Worm (Caenorhabditis elegans) whole organism, L3 larva: ENCODE results near the gene dsl-2.
A peak's percentile ranks its signal among the peaks of the same experiment; 100 is the strongest.

ENCODE experiments used
- ZK546.5 ChIP-seq: sonication (generic microtip); optimal IDR thresholded peaks from 2 replicates; lab custom pipeline; 2017; ENCODE audit warnings: missing biosample characterization, missing genetic modification characterization
- ama-1 ChIP-seq: fragments of 150-350 bp; optimal IDR thresholded peaks from 2 replicates; lab custom pipeline; 2018
- ceh-16 ChIP-seq: sonication (generic microtip); optimal IDR thresholded peaks from 2 replicates; lab custom pipeline; 2017; ENCODE audit warnings: missing biosample characterization, missing genetic modification characterization
- ceh-28 ChIP-seq: fragments of 150-350 bp; optimal IDR thresholded peaks from 2 replicates; lab custom pipeline; 2014; ENCODE audit warnings: missing biosample characterization, missing genetic modification reagents, missing genetic modification characterization
- ceh-82 ChIP-seq: fragments of 150-350 bp; optimal IDR thresholded peaks from 2 replicates; lab custom pipeline; 2014; ENCODE audit warnings: missing biosample characterization, missing genetic modification characterization
- ceh-9 ChIP-seq: sonication (generic microtip); optimal IDR thresholded peaks from 2 replicates; lab custom pipeline; 2018; ENCODE audit warnings: missing biosample characterization, missing genetic modification characterization
- daf-12 ChIP-seq: fragments of 150-350 bp; optimal IDR thresholded peaks from 2 replicates; lab custom pipeline; 2014; ENCODE audit warnings: missing biosample characterization, missing genetic modification reagents, missing genetic modification characterization
- egl-27 ChIP-seq: sonication (generic microtip); optimal IDR thresholded peaks from 4 replicates; lab custom pipeline; 2017; ENCODE audit warnings: missing biosample characterization, missing genetic modification reagents, missing genetic modification characterization
- egl-5 ChIP-seq: fragments of 150-350 bp; optimal IDR thresholded peaks from 2 replicates; lab custom pipeline; 2017; ENCODE audit warnings: missing biosample characterization, missing genetic modification reagents, missing genetic modification characterization, inconsistent platforms
- elt-1 ChIP-seq: fragments of 150-350 bp; optimal IDR thresholded peaks from 2 replicates; lab custom pipeline; 2014; ENCODE audit warnings: missing biosample characterization, missing genetic modification characterization
- elt-2 ChIP-seq: sonication (generic microtip); optimal IDR thresholded peaks from 2 replicates; lab custom pipeline; 2016; ENCODE audit warnings: missing genetic modification reagents, mild to moderate bottlenecking, missing genetic modification characterization, missing compliant biosample characterization
- eor-1 ChIP-seq, 2 experiments: fragments of 150-350 bp; optimal IDR thresholded peaks; 2 replicates each; lab custom pipeline; 2014 to 2018; ENCODE audit warnings: missing biosample characterization in 2 of 2, missing genetic modification characterization in 2 of 2
- fkh-10 ChIP-seq: sonication (generic microtip); optimal IDR thresholded peaks from 2 replicates; lab custom pipeline; 2017; ENCODE audit warnings: missing biosample characterization, missing genetic modification reagents, missing genetic modification characterization
- fos-1 ChIP-seq: fragments of 150-350 bp; optimal IDR thresholded peaks from 2 replicates; lab custom pipeline; 2014; ENCODE audit warnings: missing biosample characterization, missing genetic modification characterization
- hmg-11 ChIP-seq: sonication (generic microtip); optimal IDR thresholded peaks from 2 replicates; lab custom pipeline; 2016; ENCODE audit warnings: missing genetic modification characterization, missing compliant biosample characterization
- jun-1 ChIP-seq: fragments of 150-350 bp; optimal IDR thresholded peaks from 2 replicates; lab custom pipeline; 2014; ENCODE audit warnings: missing biosample characterization, missing genetic modification reagents, missing genetic modification characterization
- lin-15B ChIP-seq: fragments of 150-350 bp; optimal IDR thresholded peaks from 2 replicates; lab custom pipeline; 2014; ENCODE audit warnings: missing biosample characterization, missing genetic modification characterization
- lin-39 ChIP-seq: fragments of 150-350 bp; optimal IDR thresholded peaks from 2 replicates; lab custom pipeline; 2018; ENCODE audit warnings: missing biosample characterization, missing genetic modification reagents, missing genetic modification characterization
- mdl-1 ChIP-seq: fragments of 150-350 bp; optimal IDR thresholded peaks from 2 replicates; lab custom pipeline; 2014; ENCODE audit warnings: missing biosample characterization, missing genetic modification characterization
- mml-1 ChIP-seq: fragments of 150-350 bp; sonication (generic microtip); optimal IDR thresholded peaks from 3 replicates; lab custom pipeline; 2014; ENCODE audit warnings: missing biosample characterization, missing genetic modification characterization
- nfya-1 ChIP-seq: sonication (generic microtip); optimal IDR thresholded peaks from 2 replicates; lab custom pipeline; 2017; ENCODE audit warnings: missing genetic modification characterization, mild to moderate bottlenecking, missing compliant biosample characterization, antibody characterized with exemption, moderate library complexity; ENCODE audit not compliant: insufficient read depth
- nhr-11 ChIP-seq: fragments of 150-350 bp; optimal IDR thresholded peaks from 2 replicates; lab custom pipeline; 2014; ENCODE audit warnings: missing biosample characterization, missing genetic modification characterization
- nhr-23 ChIP-seq: fragments of 150-350 bp; optimal IDR thresholded peaks from 2 replicates; lab custom pipeline; 2014; ENCODE audit warnings: missing biosample characterization, missing genetic modification reagents, missing genetic modification characterization
- nhr-237 ChIP-seq: fragments of 150-350 bp; optimal IDR thresholded peaks from 2 replicates; lab custom pipeline; 2014; ENCODE audit warnings: missing biosample characterization, missing genetic modification characterization
- nhr-25 ChIP-seq: sonication (generic microtip); optimal IDR thresholded peaks from 2 replicates; lab custom pipeline; 2017; ENCODE audit warnings: missing biosample characterization, missing genetic modification characterization
- nhr-28 ChIP-seq: fragments of 150-350 bp; optimal IDR thresholded peaks from 2 replicates; lab custom pipeline; 2014; ENCODE audit warnings: missing biosample characterization, missing genetic modification characterization
- nhr-67 ChIP-seq: fragments of 150-350 bp; optimal IDR thresholded peaks from 2 replicates; lab custom pipeline; 2014; ENCODE audit warnings: missing biosample characterization, missing genetic modification characterization
- nhr-77 ChIP-seq: fragments of 150-350 bp; optimal IDR thresholded peaks from 2 replicates; lab custom pipeline; 2014; ENCODE audit warnings: missing biosample characterization, missing genetic modification characterization
- pha-4 ChIP-seq: fragments of 150-350 bp; optimal IDR thresholded peaks from 2 replicates; lab custom pipeline; 2014; ENCODE audit warnings: missing biosample characterization, missing genetic modification reagents, missing genetic modification characterization
- pqm-1 ChIP-seq: fragments of 150-350 bp; optimal IDR thresholded peaks from 2 replicates; lab custom pipeline; 2017; ENCODE audit warnings: missing biosample characterization, missing genetic modification characterization, inconsistent platforms
- sea-2 ChIP-seq: fragments of 150-350 bp; sonication (generic microtip); optimal IDR thresholded peaks from 4 replicates; lab custom pipeline; 2014; ENCODE audit warnings: missing biosample characterization, missing genetic modification reagents, missing genetic modification characterization
- skn-1 ChIP-seq: fragments of 150-350 bp; optimal IDR thresholded peaks from 2 replicates; lab custom pipeline; 2014; ENCODE audit warnings: missing biosample characterization, missing genetic modification characterization
- tbx-2 ChIP-seq: sonication (generic microtip); optimal IDR thresholded peaks from 2 replicates; lab custom pipeline; 2016; ENCODE audit warnings: mild to moderate bottlenecking, missing genetic modification characterization, missing compliant biosample characterization
- unc-39 ChIP-seq: sonication (generic microtip); optimal IDR thresholded peaks from 4 replicates; lab custom pipeline; 2017; ENCODE audit warnings: missing biosample characterization, missing genetic modification characterization
- unc-62 ChIP-seq: fragments of 150-350 bp; sonication (generic microtip); optimal IDR thresholded peaks from 4 replicates; lab custom pipeline; 2014; ENCODE audit warnings: missing biosample characterization, missing genetic modification reagents, missing genetic modification characterization
- zag-1 ChIP-seq: fragments of 150-350 bp; optimal IDR thresholded peaks from 2 replicates; lab custom pipeline; 2014; ENCODE audit warnings: missing biosample characterization, missing genetic modification characterization
- ztf-11 ChIP-seq: fragments of 150-350 bp; optimal IDR thresholded peaks from 2 replicates; lab custom pipeline; 2014; ENCODE audit warnings: missing biosample characterization, missing genetic modification characterization
- ztf-4 ChIP-seq: fragments of 150-350 bp; optimal IDR thresholded peaks from 2 replicates; lab custom pipeline; 2014; ENCODE audit warnings: missing biosample characterization, missing genetic modification characterization

Gene dsl-2

DNA sequence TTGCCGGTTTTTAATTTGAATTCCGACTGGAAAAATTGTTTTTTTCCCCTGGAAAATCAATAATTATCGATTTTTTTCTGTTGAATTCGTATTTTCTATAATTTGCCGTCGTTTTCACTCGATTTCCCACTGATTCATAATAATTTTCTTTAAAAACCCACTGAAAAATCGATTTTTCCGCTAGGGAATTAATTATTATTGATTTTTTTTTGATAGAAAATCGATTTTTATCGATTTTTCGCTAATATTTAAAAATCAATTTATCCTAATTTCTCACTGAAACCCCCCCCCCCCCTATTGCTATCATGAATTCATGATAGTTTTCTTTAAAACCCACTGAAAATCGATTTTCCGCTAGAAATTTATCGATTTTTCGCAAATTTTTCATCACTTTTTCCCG lies 28.2 kb downstream of the dsl-2 start:
- TF ChIP-seq zag-1 (tag; lab: Kevin White, UChicago) (no peak), ceh-28 (tag; lab: Kevin White, UChicago) (peak; percentile 68), pqm-1 (tag; lab: Kevin White, UChicago) (no peak)

DNA sequence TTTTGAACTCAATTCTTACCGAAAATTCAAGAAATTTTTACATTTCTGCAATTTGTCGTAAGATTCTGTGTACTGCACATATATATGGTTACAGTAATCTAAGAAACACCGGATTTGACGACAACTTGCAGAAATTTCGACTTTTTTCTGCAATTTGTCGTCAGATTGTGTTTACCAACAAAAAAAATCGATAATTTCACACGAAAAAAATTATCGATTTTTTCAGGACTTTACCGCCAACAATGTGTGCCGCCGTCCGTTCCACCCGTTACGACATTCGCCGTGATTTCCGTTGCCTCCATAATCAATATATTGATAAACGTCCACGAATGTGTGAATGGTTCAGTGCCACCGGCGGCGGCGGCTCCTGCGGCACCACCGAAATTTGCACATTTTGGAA lies 30.4 kb downstream of the dsl-2 start:
- TF ChIP-seq jun-1 (no peak), ceh-16 (no peak), ama-1 (lab: Kevin White, UChicago) (no peak), nhr-28 (no peak), daf-12 (tag; lab: Kevin White, UChicago) (no peak), egl-27 (tag; lab: Kevin White, UChicago) (no peak), pqm-1 (tag; lab: Kevin White, UChicago) (no peak)

DNA sequence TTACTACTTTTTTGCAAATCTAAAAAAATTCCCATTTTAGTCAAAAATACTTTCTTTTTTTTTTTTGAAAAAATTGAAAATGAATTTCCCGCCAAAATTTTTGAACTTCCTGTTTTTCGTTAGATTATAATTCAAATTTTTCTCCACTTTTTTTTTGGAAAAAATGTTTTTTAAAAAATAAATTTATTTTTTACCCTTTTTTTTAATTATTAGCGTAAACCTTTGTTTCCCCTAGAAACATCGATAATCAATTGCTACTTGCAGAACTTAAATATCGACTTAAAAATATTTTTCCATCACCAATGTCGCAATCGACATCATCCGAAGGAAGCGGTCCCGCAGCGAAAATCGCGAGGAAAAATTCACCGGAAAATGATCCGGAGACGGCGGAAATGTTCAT lies 34.4 kb downstream of the dsl-2 start, which contains the start of gene cec-2:
cec-2 (plus strand) TSS at position 301 of the 400 bp plus-strand sequence.
- TF ChIP-seq lin-15B (tag; lab: Kevin White, UChicago) (no peak), nhr-237 (tag; lab: Kevin White, UChicago) (no peak), unc-62 (no peak), sea-2 (GFP tag; lab: Kevin White, UChicago) (no peak), ZK546.5 (tag; lab: Kevin White, UChicago) (no peak), eor-1 (tag; optimal IDR thresholded peaks at IDR 0.05; lab: Kevin White, UChicago) (no peak), ztf-4 (tag; lab: Kevin White, UChicago) (no peak), elt-1 (tag; lab: Kevin White, UChicago) (no peak), ztf-11 (tag; lab: Kevin White, UChicago) (no peak), ceh-16 (no peak), fkh-10 (no peak), elt-2 (tag; lab: Kevin White, UChicago) (no peak)
- TF ChIP-seq, all 47 proteins: peak for 0

DNA sequence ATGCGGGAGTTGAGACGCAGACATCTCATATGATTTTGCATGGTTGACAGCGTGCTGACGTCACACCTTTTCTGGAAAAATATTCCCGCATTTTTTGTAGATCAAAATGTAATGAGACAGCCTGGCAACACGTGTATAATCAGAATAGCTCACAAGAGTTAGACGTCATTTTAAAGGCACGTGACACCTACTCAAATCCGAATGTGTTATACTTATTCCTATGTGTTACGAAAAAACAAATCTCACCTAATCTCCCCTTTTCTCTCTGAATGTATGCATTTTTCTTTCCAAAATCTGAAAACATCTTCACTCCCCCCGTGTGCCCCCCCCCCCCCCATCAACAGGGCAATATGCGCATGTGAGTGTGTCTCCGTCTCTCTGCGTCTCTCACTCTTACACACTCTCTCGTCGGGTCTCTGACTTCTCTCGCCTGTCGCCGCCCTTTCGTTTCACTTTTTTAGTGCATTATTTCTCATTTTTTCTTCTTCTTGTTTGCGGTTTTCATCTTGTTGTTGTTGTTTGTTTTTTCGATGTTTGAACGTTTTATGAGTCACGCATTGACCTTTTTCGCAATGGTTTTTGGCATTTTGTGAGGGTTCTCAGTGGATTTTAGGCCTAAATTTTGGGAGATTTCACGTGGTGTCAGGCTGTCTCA lies 36.3 kb downstream of the dsl-2 start:
- TF ChIP-seq pha-4 (tag; lab: Kevin White, UChicago) (peak; percentile 73), nhr-67 (tag; lab: Kevin White, UChicago) (no peak), mml-1 (tag; lab: Kevin White, UChicago) (no peak), nhr-25 (tag; lab: Kevin White, UChicago) (no peak), unc-39 (no peak), ceh-9 (no peak), ZK546.5 (tag; lab: Kevin White, UChicago) (no peak), nfya-1 (tag; lab: Kevin White, UChicago) (peak; percentile 46), mdl-1 (tag; lab: Kevin White, UChicago) (peak; percentile 71), lin-39 (tag; lab: Kevin White, UChicago) (peak; percentile 57), lin-15B (tag; lab: Kevin White, UChicago) (peak; percentile 36), skn-1 (tag; lab: Kevin White, UChicago) (no peak), nhr-23 (tag; lab: Kevin White, UChicago) (no peak), ceh-82 (tag; lab: Kevin White, UChicago) (no peak), eor-1 (tag; optimal IDR thresholded peaks at IDR 0.05; lab: Kevin White, UChicago) (no peak), fkh-10 (no peak), nhr-77 (tag; lab: Kevin White, UChicago) (no peak), unc-62 (no peak), ceh-16 (no peak), egl-5 (tag; lab: Kevin White, UChicago) (peak; percentile 26), nhr-237 (tag; lab: Kevin White, UChicago) (no peak), hmg-11 (tag; lab: Kevin White, UChicago) (peak; percentile 69)

DNA sequence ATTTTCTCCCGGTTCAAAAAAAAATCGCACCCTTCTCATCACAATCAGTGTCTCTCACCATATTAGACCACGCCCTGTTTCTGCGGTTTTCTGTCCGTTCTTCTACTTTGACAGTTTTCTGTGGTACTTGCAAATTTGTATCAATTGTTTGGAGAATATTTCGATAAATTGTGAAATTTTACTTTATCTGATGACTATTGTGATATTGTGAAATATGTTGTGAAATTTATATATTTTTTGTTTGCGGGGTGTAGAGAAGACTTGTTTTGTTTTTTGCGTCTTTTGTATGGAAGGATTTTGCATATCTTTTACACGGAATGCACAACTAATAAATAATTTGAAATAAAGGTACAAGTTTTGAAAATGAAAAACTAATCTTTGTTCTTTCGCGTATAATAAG lies 37.4 kb downstream of the dsl-2 start:
- TF ChIP-seq mdl-1 (tag; lab: Kevin White, UChicago) (no peak), ztf-4 (tag; lab: Kevin White, UChicago) (no peak), tbx-2 (tag; lab: Kevin White, UChicago) (no peak), ceh-28 (tag; lab: Kevin White, UChicago) (no peak), daf-12 (tag; lab: Kevin White, UChicago) (no peak), unc-39 (no peak), nhr-11 (tag; lab: Kevin White, UChicago) (no peak), lin-15B (tag; lab: Kevin White, UChicago) (no peak), lin-39 (tag; lab: Kevin White, UChicago) (no peak), mml-1 (tag; lab: Kevin White, UChicago) (no peak), egl-5 (tag; lab: Kevin White, UChicago) (no peak), eor-1 (tag; optimal IDR thresholded peaks at IDR 0.05; lab: Kevin White, UChicago) (no peak), nhr-77 (tag; lab: Kevin White, UChicago) (no peak), zag-1 (tag; lab: Kevin White, UChicago) (no peak), fos-1 (no peak), unc-62 (no peak), egl-27 (tag; lab: Kevin White, UChicago) (no peak), ama-1 (lab: Kevin White, UChicago) (no peak), ceh-82 (tag; lab: Kevin White, UChicago) (no peak)
